Fruit fly (Drosophila melanogaster): Measurements from ENCODE around the gene mnd.

DNA sequence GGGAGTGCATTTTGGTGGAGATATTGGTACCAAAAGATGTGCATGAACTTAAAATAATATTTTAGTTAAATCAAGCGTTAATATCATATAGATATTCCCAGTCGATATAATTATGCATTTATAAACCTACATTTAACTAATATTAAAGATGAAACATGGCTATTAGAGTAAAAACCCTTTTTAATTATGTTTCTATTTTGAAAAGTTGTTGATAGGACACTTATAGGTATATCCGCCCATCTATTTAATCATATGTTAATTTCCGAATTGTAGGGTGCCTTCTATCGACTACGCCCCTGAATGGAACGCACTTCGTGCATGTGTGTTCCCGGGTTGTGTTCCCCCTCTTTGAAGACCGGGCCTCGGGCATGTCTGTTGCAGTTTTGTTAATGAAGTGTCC, 20.9 kb downstream of the mnd start:
- TF ChIP-seq CG8478 (optimal IDR thresholded peaks at IDR 0.05), result no peak
- TF ChIP-seq CTCF (optimal IDR thresholded peaks at IDR 0.05), result no peak

Measured in S2 (cell line).